Worm (Caenorhabditis elegans): Measurements from ENCODE around the gene ZK1240.6.
A peak's percentile ranks its signal among the peaks of the same experiment; 100 is the strongest.

Gene ZK1240.6

DNA sequence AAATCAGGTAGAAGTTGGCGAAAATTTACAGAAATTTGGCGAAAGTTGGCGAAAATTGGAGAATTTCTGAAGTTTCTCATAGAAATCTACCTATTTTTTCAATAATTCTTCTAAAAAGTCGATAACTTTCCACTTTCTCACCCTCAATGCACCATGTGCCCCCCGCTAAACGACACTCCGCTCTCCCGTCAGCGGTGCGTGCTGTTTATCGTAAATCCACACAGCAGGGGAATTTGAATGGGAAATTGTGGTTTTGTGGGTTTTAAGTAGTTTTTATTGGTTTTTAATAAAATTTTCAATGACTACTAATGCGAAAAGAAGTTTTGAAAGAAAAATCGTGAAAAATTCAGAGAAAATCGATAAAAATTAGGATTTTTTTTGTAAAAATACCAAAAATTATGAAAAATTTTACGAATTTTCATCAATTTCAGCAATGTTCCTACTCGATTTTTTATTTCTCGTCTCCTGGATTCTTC is 19.3 kb upstream of the ZK1240.6 start, which contains the start of gene F43C11.6:
F43C11.6 (plus strand) TSS at position 426 of the 476 bp plus-strand sequence.
- TF ChIP-seq rnt-1 (tag; optimal IDR thresholded peaks at IDR 0.05) (peak; percentile 28), ceh-31 (tag; optimal IDR thresholded peaks at IDR 0.05) (peak; percentile 12), C08G9.2 (tag; optimal IDR thresholded peaks at IDR 0.05) (no peak), C38D4.7 (GFP tag; optimal IDR thresholded peaks at IDR 0.05) (no peak), npax-4 (tag; optimal IDR thresholded peaks at IDR 0.05) (no peak), hlh-30 (tag; optimal IDR thresholded peaks at IDR 0.05; ENCODE audit: insufficient read depth) (no peak), ceh-48 (tag; optimal IDR thresholded peaks at IDR 0.05) (peak; percentile 20), eyg-1 (tag; optimal IDR thresholded peaks at IDR 0.05) (no peak), ceh-19 (GFP tag; optimal IDR thresholded peaks at IDR 0.05) (no peak), unc-3 (GFP tag; conservative IDR thresholded peaks at IDR 0.05) (no peak), unc-3 (tag; optimal IDR thresholded peaks at IDR 0.05) (no peak), sox-2 (GFP tag; IDR thresholded peaks at IDR 0.05) (no peak)

ce11 chrII:2341515-2341914 is 18.8 kb upstream of the ZK1240.6 start, which contains the start of gene enri-1:
Gene enri-1 (minus strand): TSS chrII:2341615.
- no peak for TF ChIP-seq ceh-34 (tag; optimal IDR thresholded peaks at IDR 0.05)
- no peak for TF ChIP-seq che-1 (tag; optimal IDR thresholded peaks at IDR 0.05)
- no peak for TF ChIP-seq pha-2 (tag; optimal IDR thresholded peaks at IDR 0.05)

- TF ChIP-seq rnt-1 (tag; optimal IDR thresholded peaks at IDR 0.05) (peak; percentile 92), nfya-1 (tag; optimal IDR thresholded peaks at IDR 0.05) (peak; percentile 28), Y22D7AL.16 (tag; optimal IDR thresholded peaks at IDR 0.05) (no peak)
Measured at ce11 chrII:2340974-2341373, 18.3 kb upstream of the ZK1240.6 start.

DNA sequence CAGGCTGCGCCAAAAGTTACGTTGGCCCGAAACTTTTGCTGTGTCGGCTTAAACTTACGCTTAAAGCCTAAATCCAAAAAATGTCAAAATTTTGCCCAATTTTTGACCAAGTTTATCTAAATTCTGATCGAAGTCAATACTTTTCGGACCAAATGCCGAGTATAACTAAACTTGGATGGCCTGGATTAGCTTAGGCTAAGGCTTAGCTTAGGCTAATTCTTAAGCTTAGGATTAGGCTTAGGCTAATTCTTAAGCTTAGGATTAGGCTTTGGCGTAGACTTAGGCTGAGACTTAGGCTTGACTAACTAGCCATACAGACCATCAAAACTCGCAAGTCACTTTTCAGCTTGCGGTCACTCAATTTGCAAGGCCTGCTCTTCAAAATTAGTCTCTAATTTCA is 13.5 kb upstream of the ZK1240.6 start:
- TF ChIP-seq dve-1 (tag; optimal IDR thresholded peaks at IDR 0.05) = peak; percentile 60
- TF ChIP-seq ceh-48 (tag; optimal IDR thresholded peaks at IDR 0.05) = no peak

DNA sequence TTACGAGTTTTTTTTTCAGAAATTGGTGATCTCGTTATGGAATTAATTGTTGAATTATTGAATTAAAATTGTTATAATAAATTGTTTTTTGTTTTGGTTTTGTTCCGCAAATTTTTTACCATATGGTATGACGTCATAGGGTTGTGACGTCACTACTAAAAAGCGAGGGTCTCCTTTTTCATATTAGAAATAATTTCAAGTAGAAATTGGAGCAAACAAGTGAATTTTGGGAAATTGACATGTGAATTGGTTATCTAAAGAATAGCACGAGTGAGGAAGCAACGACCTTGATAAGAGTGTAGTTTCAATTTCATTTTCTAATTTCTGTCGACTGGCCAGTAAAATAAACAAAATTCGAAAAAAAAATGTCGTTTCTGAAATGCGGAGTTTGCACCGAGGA is 12.9 kb upstream of the ZK1240.6 start, which contains the start of gene F43C11.7:
F43C11.7 (plus strand) TSS at position 326 of the 400 bp plus-strand sequence.
- TF ChIP-seq ref-2 (tag; optimal IDR thresholded peaks at IDR 0.05) = no peak
- TF ChIP-seq tbx-7 (tag; optimal IDR thresholded peaks at IDR 0.05) = no peak
- no peak for TF ChIP-seq ceh-9 (tag; optimal IDR thresholded peaks at IDR 0.05)
- no peak for TF ChIP-seq sox-2 (GFP tag; IDR thresholded peaks at IDR 0.05)
- TF ChIP-seq pha-4 (tag; optimal IDR thresholded peaks at IDR 0.05) = no peak
- no peak for TF ChIP-seq elt-2 (tag; optimal IDR thresholded peaks at IDR 0.05)
- no peak for TF ChIP-seq pha-2 (tag; optimal IDR thresholded peaks at IDR 0.05)
- no peak for TF ChIP-seq pros-1 (tag; optimal IDR thresholded peaks at IDR 0.05)
- TF ChIP-seq Y22D7AL.16 (tag; optimal IDR thresholded peaks at IDR 0.05) = no peak
- no peak for TF ChIP-seq ama-1 (optimal IDR thresholded peaks at IDR 0.05)
- TF ChIP-seq dmd-4 (tag; optimal IDR thresholded peaks at IDR 0.05; ENCODE audit: borderline replicate concordance) = no peak
- TF ChIP-seq dve-1 (tag; optimal IDR thresholded peaks at IDR 0.05) = no peak
- TF ChIP-seq ztf-16 (tag; optimal IDR thresholded peaks at IDR 0.05) = no peak
- no peak for TF ChIP-seq pqm-1 (tag; optimal IDR thresholded peaks at IDR 0.05)
- TF ChIP-seq hlh-13 (GFP tag; optimal IDR thresholded peaks at IDR 0.05) = no peak
- TF ChIP-seq fax-1 (tag; optimal IDR thresholded peaks at IDR 0.05) = no peak
- no peak for TF ChIP-seq madf-2 (tag; optimal IDR thresholded peaks at IDR 0.05)

ce11 chrII:2332220-2332619 is 9.5 kb upstream of the ZK1240.6 start, which contains the start of gene F43C11.8:
Gene F43C11.8 (plus strand): TSS chrII:2332520.
- TF ChIP-seq ceh-2 (tag; optimal IDR thresholded peaks at IDR 0.05) = no peak
